Fruit fly (Drosophila melanogaster) whole organism, embryonic: ENCODE measurements around the gene CG17364.

ENCODE experiments used
- Bteb2 ChIP-seq: fragments of 200-800 bp; sonication (Bioruptor generic); optimal IDR thresholded peaks from 2 replicates; lab custom pipeline; 2016; ENCODE audit warnings: missing biosample characterization, missing genetic modification characterization
- CG11398 ChIP-seq: fragments of 200-800 bp; sonication (Bioruptor generic); optimal IDR thresholded peaks from 2 replicates; lab custom pipeline; 2016; ENCODE audit warnings: missing biosample characterization, missing genetic modification characterization
- CG11456 ChIP-seq: fragments of 200-800 bp; sonication (Bioruptor generic); IDR thresholded peaks from 3 replicates; pipeline ENCODE4 v1.3.6; 2022; ENCODE audit warnings: missing biosample characterization, missing genetic modification characterization
- CG11504 ChIP-seq: fragments of 200-800 bp; sonication (Bioruptor generic); optimal IDR thresholded peaks from 3 replicates; lab custom pipeline; 2019; ENCODE audit warnings: missing biosample characterization, mild to moderate bottlenecking, missing genetic modification characterization, moderate library complexity
- CG13424 ChIP-seq: fragments of 200-800 bp; sonication (Bioruptor generic); optimal IDR thresholded peaks from 2 replicates; lab custom pipeline; 2019; ENCODE audit warnings: missing biosample characterization, mild to moderate bottlenecking, missing genetic modification characterization, moderate library complexity
- CG17359 ChIP-seq: fragments of 200-800 bp; sonication (Bioruptor generic); optimal IDR thresholded peaks from 3 replicates; lab custom pipeline; 2018; ENCODE audit warnings: missing biosample characterization, mild to moderate bottlenecking, missing genetic modification characterization, moderate library complexity
- CG17568 ChIP-seq: fragments of 200-800 bp; sonication (Bioruptor generic); optimal IDR thresholded peaks from 2 replicates; lab custom pipeline; 2018; ENCODE audit warnings: missing biosample characterization, mild to moderate bottlenecking, missing genetic modification characterization, moderate library complexity
- CG18476 ChIP-seq: fragments of 200-800 bp; sonication (Bioruptor generic); optimal IDR thresholded peaks from 2 replicates; lab custom pipeline; 2016; ENCODE audit warnings: missing biosample characterization, mild to moderate bottlenecking, missing genetic modification characterization
- CG2678 ChIP-seq: fragments of 200-800 bp; sonication (Bioruptor generic); optimal IDR thresholded peaks from 3 replicates; lab custom pipeline; 2019; ENCODE audit warnings: missing biosample characterization, mild to moderate bottlenecking, missing genetic modification characterization, moderate library complexity
- CG31365 ChIP-seq: fragments of 200-800 bp; sonication (Bioruptor generic); optimal IDR thresholded peaks from 2 replicates; lab custom pipeline; 2018; ENCODE audit warnings: missing biosample characterization, mild to moderate bottlenecking, missing genetic modification characterization
- CG6175 ChIP-seq: fragments of 200-800 bp; sonication (Bioruptor generic); IDR thresholded peaks from 3 replicates; pipeline ENCODE4 v1.3.6; 2022; ENCODE audit warnings: missing biosample characterization, missing genetic modification characterization
- CG6791 ChIP-seq: fragments of 200-800 bp; sonication (Bioruptor generic); IDR thresholded peaks from 3 replicates; pipeline ENCODE4 v1.3.6; 2022; ENCODE audit warnings: missing biosample characterization, missing genetic modification characterization; ENCODE audit not compliant: partially characterized antibody
- CG6813 ChIP-seq: fragments of 200-800 bp; sonication (Bioruptor generic); optimal IDR thresholded peaks from 2 replicates; lab custom pipeline; 2017; ENCODE audit warnings: missing biosample characterization, missing genetic modification characterization, mild to moderate bottlenecking, moderate library complexity, missing genetic modification reagents
- CG7271 ChIP-seq: fragments of 200-800 bp; sonication (Bioruptor generic); optimal IDR thresholded peaks from 2 replicates; lab custom pipeline; 2018; ENCODE audit warnings: missing biosample characterization, mild to moderate bottlenecking, missing genetic modification characterization, moderate library complexity
- CG7928 ChIP-seq: fragments of 200-800 bp; sonication (Bioruptor generic); optimal IDR thresholded peaks from 2 replicates; lab custom pipeline; 2017; ENCODE audit warnings: missing biosample characterization, mild to moderate bottlenecking, missing genetic modification characterization
- CG7963 ChIP-seq: fragments of 200-800 bp; sonication (Bioruptor generic); IDR thresholded peaks from 3 replicates; pipeline ENCODE4 v1.3.6; 2022; ENCODE audit warnings: missing biosample characterization, missing genetic modification characterization; ENCODE audit not compliant: partially characterized antibody
- CG9817 ChIP-seq: fragments of 200-800 bp; sonication (Bioruptor generic); optimal IDR thresholded peaks from 2 replicates; lab custom pipeline; 2018; ENCODE audit warnings: missing biosample characterization, mild to moderate bottlenecking, missing genetic modification characterization, moderate library complexity
- Chrac-16 ChIP-seq: fragments of 200-800 bp; sonication (Bioruptor generic); optimal IDR thresholded peaks from 3 replicates; lab custom pipeline; 2016; ENCODE audit warnings: missing biosample characterization, missing genetic modification characterization
- Deaf1 ChIP-seq: fragments of 200-800 bp; optimal IDR thresholded peaks from 3 replicates; lab custom pipeline; 2019; ENCODE audit warnings: missing biosample characterization, mild to moderate bottlenecking, missing genetic modification characterization, moderate library complexity
- Gsc ChIP-seq: fragments of 200-800 bp; sonication (Bioruptor generic); IDR thresholded peaks from 2 replicates; pipeline ENCODE4 v1.3.6; 2022; ENCODE audit warnings: missing biosample characterization, missing genetic modification characterization
- Hand ChIP-seq: fragments of 200-800 bp; sonication (Bioruptor generic); optimal IDR thresholded peaks from 2 replicates; lab custom pipeline; 2017; ENCODE audit warnings: mild to moderate bottlenecking, missing biosample characterization, missing genetic modification reagents, missing genetic modification characterization
- HmgZ ChIP-seq: fragments of 200-800 bp; sonication (Bioruptor generic); optimal IDR thresholded peaks from 2 replicates; lab custom pipeline; 2018; ENCODE audit warnings: missing biosample characterization, mild to moderate bottlenecking, missing genetic modification characterization
- Hsf ChIP-seq: fragments of 200-800 bp; sonication (Bioruptor generic); optimal IDR thresholded peaks from 3 replicates; lab custom pipeline; 2016; ENCODE audit warnings: missing biosample characterization, missing genetic modification characterization
- Jarid2 ChIP-seq: fragments of 200-800 bp; sonication (Bioruptor generic); optimal IDR thresholded peaks from 3 replicates; lab custom pipeline; 2017; ENCODE audit warnings: mild to moderate bottlenecking, missing biosample characterization, missing genetic modification reagents, missing genetic modification characterization
- Rfx ChIP-seq: fragments of 200-800 bp; sonication (Bioruptor generic); IDR thresholded peaks from 2 replicates; pipeline ENCODE4 v1.3.6; 2022; ENCODE audit warnings: missing biosample characterization, missing genetic modification characterization
- Ssrp ChIP-seq: fragments of 200-800 bp; sonication (Bioruptor generic); optimal IDR thresholded peaks from 2 replicates; lab custom pipeline; 2018; ENCODE audit warnings: missing biosample characterization, mild to moderate bottlenecking, missing genetic modification characterization, moderate library complexity
- Tbp ChIP-seq: fragments of >200 bp; optimal IDR thresholded peaks from 2 replicates; lab custom pipeline; 2018; ENCODE audit warnings: missing biosample characterization, missing genetic modification characterization
- abd-A ChIP-seq: fragments of 200-800 bp; sonication (Bioruptor generic); optimal IDR thresholded peaks from 3 replicates; lab custom pipeline; 2019; ENCODE audit warnings: missing biosample characterization, mild to moderate bottlenecking, missing genetic modification characterization, moderate library complexity
- ac ChIP-seq: fragments of 200-800 bp; sonication (Bioruptor generic); optimal IDR thresholded peaks from 3 replicates; lab custom pipeline; 2017; ENCODE audit warnings: missing biosample characterization, mild to moderate bottlenecking, missing genetic modification characterization
- ase ChIP-seq: fragments of 200-800 bp; sonication (Bioruptor generic); IDR thresholded peaks from 3 replicates; pipeline ENCODE4 v1.3.6; 2022; ENCODE audit warnings: missing biosample characterization, missing genetic modification characterization
- crc ChIP-seq: fragments of 200-800 bp; sonication (Bioruptor generic); optimal IDR thresholded peaks from 2 replicates; lab custom pipeline; 2016; ENCODE audit warnings: missing biosample characterization, missing genetic modification characterization
- crp ChIP-seq, 2 experiments: fragments of 200-800 bp; sonication (Bioruptor generic); optimal IDR thresholded peaks; 2 replicates in 1 of 2; 3 replicates in 1 of 2; lab custom pipeline; 2017; ENCODE audit warnings: missing biosample characterization in 2 of 2, missing genetic modification characterization in 2 of 2, mild to moderate bottlenecking in 1 of 2, moderate library complexity in 1 of 2
- danr ChIP-seq: fragments of 200-800 bp; sonication (Bioruptor generic); IDR thresholded peaks from 2 replicates; pipeline ENCODE4 v1.3.6; 2022; ENCODE audit warnings: missing biosample characterization, missing genetic modification characterization
- dmrt99B ChIP-seq: fragments of 200-800 bp; sonication (Bioruptor generic); optimal IDR thresholded peaks from 2 replicates; lab custom pipeline; 2018; ENCODE audit warnings: missing biosample characterization, mild to moderate bottlenecking, missing genetic modification characterization, moderate library complexity
- fd64A ChIP-seq: fragments of 200-800 bp; sonication (Bioruptor generic); optimal IDR thresholded peaks from 3 replicates; lab custom pipeline; 2018; ENCODE audit warnings: missing biosample characterization, mild to moderate bottlenecking, missing genetic modification characterization
- her ChIP-seq: fragments of 200-800 bp; sonication (Bioruptor generic); optimal IDR thresholded peaks from 2 replicates; lab custom pipeline; 2016; ENCODE audit warnings: missing biosample characterization, missing genetic modification characterization
- inv ChIP-seq: fragments of 200-800 bp; sonication (Bioruptor generic); IDR thresholded peaks from 2 replicates; pipeline ENCODE4 v1.3.6; 2022; ENCODE audit warnings: missing biosample characterization, missing genetic modification characterization; ENCODE audit not compliant: partially characterized antibody
- jigr1 ChIP-seq: fragments of 200-800 bp; sonication (Bioruptor generic); IDR thresholded peaks from 3 replicates; pipeline ENCODE4 v1.3.6; 2022; ENCODE audit warnings: missing biosample characterization, missing genetic modification characterization
- kah ChIP-seq: fragments of 200-800 bp; sonication (Bioruptor generic); optimal IDR thresholded peaks from 2 replicates; lab custom pipeline; 2018; ENCODE audit warnings: missing biosample characterization, mild to moderate bottlenecking, missing genetic modification characterization
- ken ChIP-seq: fragments of 200-800 bp; sonication (Bioruptor generic); IDR thresholded peaks from 3 replicates; pipeline ENCODE4 v1.3.6; 2022; ENCODE audit warnings: missing biosample characterization, missing genetic modification characterization
- lmd ChIP-seq: fragments of 200-800 bp; sonication (Bioruptor generic); IDR thresholded peaks from 2 replicates; pipeline ENCODE4 v1.3.6; 2022; ENCODE audit warnings: missing biosample characterization, missing genetic modification characterization
- phol ChIP-seq: fragments of 200-800 bp; sonication (Bioruptor generic); optimal IDR thresholded peaks from 3 replicates; lab custom pipeline; 2018; ENCODE audit warnings: missing biosample characterization, mild to moderate bottlenecking, missing genetic modification characterization, moderate library complexity
- pzg ChIP-seq: fragments of 200-800 bp; sonication (Bioruptor generic); optimal IDR thresholded peaks from 3 replicates; lab custom pipeline; 2018; ENCODE audit warnings: missing biosample characterization, mild to moderate bottlenecking, missing genetic modification characterization, moderate library complexity
- salm ChIP-seq: fragments of 200-800 bp; sonication (Bioruptor generic); optimal IDR thresholded peaks from 2 replicates; lab custom pipeline; 2018; ENCODE audit warnings: missing biosample characterization, mild to moderate bottlenecking, missing genetic modification characterization
- scrt ChIP-seq: fragments of 200-800 bp; sonication (Bioruptor generic); optimal IDR thresholded peaks from 2 replicates; lab custom pipeline; 2018; ENCODE audit warnings: missing biosample characterization, mild to moderate bottlenecking, missing genetic modification characterization, moderate library complexity
- sens ChIP-seq: fragments of 200-800 bp; sonication (Bioruptor generic); peaks from one replicate; lab custom pipeline; 2016; ENCODE audit warnings: missing biosample characterization, missing genetic modification characterization
- seq ChIP-seq: fragments of 200-800 bp; sonication (Bioruptor generic); IDR thresholded peaks from 2 replicates; pipeline ENCODE4 v1.3.6; 2022; ENCODE audit warnings: missing biosample characterization, missing genetic modification characterization
- tgo ChIP-seq: fragments of 200-800 bp; sonication (Bioruptor generic); IDR thresholded peaks from 3 replicates; pipeline ENCODE4 v1.3.6; 2022; ENCODE audit warnings: missing biosample characterization, missing genetic modification characterization

CG17364 gene

DNA sequence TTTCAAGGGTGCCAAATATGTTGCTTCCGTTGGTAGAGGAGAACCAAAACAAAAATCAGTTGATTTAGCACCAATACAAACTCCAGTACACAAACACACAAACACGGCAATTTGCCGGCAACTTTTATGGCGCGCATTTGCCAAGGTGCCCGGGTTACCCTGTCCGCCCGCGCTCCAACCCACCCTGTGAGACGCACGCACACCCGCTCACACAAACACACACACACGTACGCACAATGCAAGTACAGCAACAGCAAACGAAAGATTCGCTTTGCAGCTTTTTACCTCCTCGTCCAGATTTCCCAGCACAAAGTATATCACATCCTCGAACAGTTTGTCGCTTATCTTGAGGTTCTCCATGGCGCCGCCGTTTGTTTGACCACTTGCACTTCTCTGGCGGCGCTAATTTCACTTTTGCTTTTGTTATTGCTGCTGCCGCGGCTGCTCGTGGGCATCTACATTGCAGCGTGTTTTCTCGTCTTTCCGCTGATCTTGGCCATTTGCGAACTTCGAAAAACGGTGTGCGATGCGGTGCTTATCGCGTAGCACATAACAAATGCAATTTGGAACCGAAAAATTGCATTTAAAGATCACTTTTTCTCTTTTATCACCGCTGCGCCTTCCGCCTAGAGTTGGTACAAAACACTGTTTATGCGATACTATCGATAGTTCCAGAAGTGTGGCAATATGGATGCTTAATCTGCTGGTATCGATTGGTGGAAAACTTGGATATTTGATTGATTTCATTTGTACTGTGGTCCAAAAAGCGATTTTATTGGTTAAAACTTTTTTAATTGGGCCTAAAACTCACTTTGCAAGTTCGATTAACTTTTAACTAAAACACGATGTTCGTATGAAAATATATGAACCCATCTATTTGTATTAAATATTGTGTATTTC, 35.5 kb upstream of the CG17364 start, which contains the start of gene Ptip (continued):
- TF ChIP-seq lmd (GFP tag; lab: Robert Waterston, UW), result no peak
- no peak for TF ChIP-seq CG9817
- TF ChIP-seq CG7963 (GFP tag; lab: Robert Waterston, UW), result peak; percentile 97
- TF ChIP-seq Jarid2 (GFP tag; lab: Kevin White, UChicago), result no peak
- TF ChIP-seq tgo (GFP tag; lab: Robert Waterston, UW), result no peak
- no peak for TF ChIP-seq crp (GFP tag; optimal IDR thresholded peaks at IDR 0.05; lab: Kevin White, UChicago)
- peak; percentile 73 for TF ChIP-seq fd64A (GFP tag; lab: Kevin White, UChicago)
- no peak for TF ChIP-seq Hand (GFP tag; lab: Kevin White, UChicago)
- TF ChIP-seq pzg (GFP tag; lab: Kevin White, UChicago), result peak; percentile 91
- TF ChIP-seq CG7271 (tag; lab: Kevin White, UChicago), result no peak
- TF ChIP-seq abd-A (tag; lab: Kevin White, UChicago), result no peak
- no peak for TF ChIP-seq CG7928 (GFP tag; lab: Kevin White, UChicago)
- TF ChIP-seq salm, result no peak
- TF ChIP-seq Chrac-16, result no peak
- TF ChIP-seq kah (GFP tag; lab: Kevin White, UChicago), result peak; percentile 69
- TF ChIP-seq crc (GFP tag; lab: Kevin White, UChicago), result no peak
- TF ChIP-seq seq (GFP tag; lab: Robert Waterston, UW), result peak; percentile 81
- TF ChIP-seq CG13424, result peak; percentile 39
- no peak for TF ChIP-seq CG17359
- TF ChIP-seq CG18476, result no peak
- peak; percentile 98 for TF ChIP-seq inv (GFP tag; lab: Robert Waterston, UW)
- TF ChIP-seq HmgZ, result peak; percentile 74
- TF ChIP-seq CG11398 (GFP tag; lab: Kevin White, UChicago), result peak; percentile 69
- peak; percentile 91 for TF ChIP-seq phol (tag; lab: Kevin White, UChicago)
- TF ChIP-seq Bteb2 (GFP tag; lab: Kevin White, UChicago), result no peak
- TF ChIP-seq jigr1 (GFP tag; lab: Robert Waterston, UW), result no peak
- TF ChIP-seq Tbp (GFP tag; lab: Kevin White, UChicago), result no peak
- TF ChIP-seq sens (GFP tag; lab: Kevin White, UChicago), result peak; percentile 49
- peak; percentile 56; the same call in 2 of the 3 replicates for TF ChIP-seq ken
- TF ChIP-seq Ssrp (tag; lab: Kevin White, UChicago), result no peak
- TF ChIP-seq Deaf1 (tag; lab: Kevin White, UChicago), result no peak
- TF ChIP-seq Gsc, result no peak
- TF ChIP-seq ase (GFP tag; lab: Robert Waterston, UW), result 0 out of 3 replicates have a peak, but pooled peaks have one; percentile 9
- TF ChIP-seq CG11504, result no peak
- no peak for TF ChIP-seq danr
- no peak for TF ChIP-seq her
- no peak for TF ChIP-seq CG2678 (tag; lab: Kevin White, UChicago)
- peak; percentile 14 for TF ChIP-seq Hsf (GFP tag; lab: Kevin White, UChicago)
- no peak for TF ChIP-seq CG17568 (GFP tag; lab: Kevin White, UChicago)
- TF ChIP-seq ac (GFP tag; lab: Kevin White, UChicago), result no peak
- 0 out of 3 replicates have a peak, but pooled peaks have one; percentile 7 for TF ChIP-seq CG11456 (GFP tag; lab: Robert Waterston, UW)
- TF ChIP-seq Rfx (GFP tag; lab: Robert Waterston, UW), result peak; percentile 75
- TF ChIP-seq CG6813, result peak; percentile 54
- TF ChIP-seq CG6791 (GFP tag; lab: Robert Waterston, UW), result peak; percentile 98
- TF ChIP-seq scrt (GFP tag; lab: Kevin White, UChicago), result peak; percentile 41
- TF ChIP-seq CG6175, result no peak
- no peak for TF ChIP-seq dmrt99B (tag; lab: Kevin White, UChicago)
- no peak for TF ChIP-seq CG31365
